Worm (Caenorhabditis elegans) whole organism, L3 larva: ENCODE results near the gene F43D2.3.

Source experiments
- R02D3.7 ChIP-seq: fragments of 150-350 bp; optimal IDR thresholded peaks from 2 replicates; lab custom pipeline; 2014; ENCODE audit warnings: missing biosample characterization, missing genetic modification characterization
- ZK546.5 ChIP-seq: sonication (generic microtip); optimal IDR thresholded peaks from 2 replicates; lab custom pipeline; 2017; ENCODE audit warnings: missing biosample characterization, missing genetic modification characterization
- aly-2 ChIP-seq: fragments of 150-350 bp; optimal IDR thresholded peaks from 2 replicates; lab custom pipeline; 2014; ENCODE audit warnings: missing biosample characterization, missing genetic modification characterization
- ama-1 ChIP-seq: fragments of 150-350 bp; optimal IDR thresholded peaks from 2 replicates; lab custom pipeline; 2018
- ceh-16 ChIP-seq: sonication (generic microtip); optimal IDR thresholded peaks from 2 replicates; lab custom pipeline; 2017; ENCODE audit warnings: missing biosample characterization, missing genetic modification characterization
- ceh-28 ChIP-seq: fragments of 150-350 bp; optimal IDR thresholded peaks from 2 replicates; lab custom pipeline; 2014; ENCODE audit warnings: missing biosample characterization, missing genetic modification reagents, missing genetic modification characterization
- ceh-82 ChIP-seq: fragments of 150-350 bp; optimal IDR thresholded peaks from 2 replicates; lab custom pipeline; 2014; ENCODE audit warnings: missing biosample characterization, missing genetic modification characterization
- daf-12 ChIP-seq: fragments of 150-350 bp; optimal IDR thresholded peaks from 2 replicates; lab custom pipeline; 2014; ENCODE audit warnings: missing biosample characterization, missing genetic modification reagents, missing genetic modification characterization
- egl-27 ChIP-seq: sonication (generic microtip); optimal IDR thresholded peaks from 4 replicates; lab custom pipeline; 2017; ENCODE audit warnings: missing biosample characterization, missing genetic modification reagents, missing genetic modification characterization
- egl-5 ChIP-seq: fragments of 150-350 bp; optimal IDR thresholded peaks from 2 replicates; lab custom pipeline; 2017; ENCODE audit warnings: missing biosample characterization, missing genetic modification reagents, missing genetic modification characterization, inconsistent platforms
- elt-1 ChIP-seq: fragments of 150-350 bp; optimal IDR thresholded peaks from 2 replicates; lab custom pipeline; 2014; ENCODE audit warnings: missing biosample characterization, missing genetic modification characterization
- elt-2 ChIP-seq: sonication (generic microtip); optimal IDR thresholded peaks from 2 replicates; lab custom pipeline; 2016; ENCODE audit warnings: missing genetic modification reagents, mild to moderate bottlenecking, missing genetic modification characterization, missing compliant biosample characterization
- elt-3 ChIP-seq, 3 experiments: fragments of 150-350 bp in 1 of 3; sonication (generic microtip) in 2 of 3; optimal IDR thresholded peaks; 2 replicates in 2 of 3; 4 replicates in 1 of 3; lab custom pipeline; 2014 to 2017; ENCODE audit warnings: missing biosample characterization in 3 of 3, missing genetic modification characterization in 3 of 3
- eor-1 ChIP-seq, 2 experiments: fragments of 150-350 bp; optimal IDR thresholded peaks; 2 replicates each; lab custom pipeline; 2014 to 2018; ENCODE audit warnings: missing biosample characterization in 2 of 2, missing genetic modification characterization in 2 of 2
- fkh-10 ChIP-seq: sonication (generic microtip); optimal IDR thresholded peaks from 2 replicates; lab custom pipeline; 2017; ENCODE audit warnings: missing biosample characterization, missing genetic modification reagents, missing genetic modification characterization
- fos-1 ChIP-seq: fragments of 150-350 bp; optimal IDR thresholded peaks from 2 replicates; lab custom pipeline; 2014; ENCODE audit warnings: missing biosample characterization, missing genetic modification characterization
- hmg-11 ChIP-seq: sonication (generic microtip); optimal IDR thresholded peaks from 2 replicates; lab custom pipeline; 2016; ENCODE audit warnings: missing genetic modification characterization, missing compliant biosample characterization
- lin-15B ChIP-seq: fragments of 150-350 bp; optimal IDR thresholded peaks from 2 replicates; lab custom pipeline; 2014; ENCODE audit warnings: missing biosample characterization, missing genetic modification characterization
- lin-39 ChIP-seq: fragments of 150-350 bp; optimal IDR thresholded peaks from 2 replicates; lab custom pipeline; 2018; ENCODE audit warnings: missing biosample characterization, missing genetic modification reagents, missing genetic modification characterization
- mdl-1 ChIP-seq: fragments of 150-350 bp; optimal IDR thresholded peaks from 2 replicates; lab custom pipeline; 2014; ENCODE audit warnings: missing biosample characterization, missing genetic modification characterization
- mml-1 ChIP-seq: fragments of 150-350 bp; sonication (generic microtip); optimal IDR thresholded peaks from 3 replicates; lab custom pipeline; 2014; ENCODE audit warnings: missing biosample characterization, missing genetic modification characterization
- nfya-1 ChIP-seq: sonication (generic microtip); optimal IDR thresholded peaks from 2 replicates; lab custom pipeline; 2017; ENCODE audit warnings: missing genetic modification characterization, mild to moderate bottlenecking, missing compliant biosample characterization, antibody characterized with exemption, moderate library complexity; ENCODE audit not compliant: insufficient read depth
- nhr-23 ChIP-seq: fragments of 150-350 bp; optimal IDR thresholded peaks from 2 replicates; lab custom pipeline; 2014; ENCODE audit warnings: missing biosample characterization, missing genetic modification reagents, missing genetic modification characterization
- nhr-25 ChIP-seq: sonication (generic microtip); optimal IDR thresholded peaks from 2 replicates; lab custom pipeline; 2017; ENCODE audit warnings: missing biosample characterization, missing genetic modification characterization
- nhr-43 ChIP-seq: sonication (generic microtip); optimal IDR thresholded peaks from 2 replicates; lab custom pipeline; 2016; ENCODE audit warnings: mild to moderate bottlenecking, missing genetic modification characterization, missing compliant biosample characterization; ENCODE audit not compliant: poor library complexity, severe bottlenecking
- nhr-76 ChIP-seq: fragments of 150-350 bp; sonication (generic microtip); optimal IDR thresholded peaks from 5 replicates; lab custom pipeline; 2014; ENCODE audit warnings: missing biosample characterization, missing genetic modification characterization
- pha-4 ChIP-seq: fragments of 150-350 bp; optimal IDR thresholded peaks from 2 replicates; lab custom pipeline; 2014; ENCODE audit warnings: missing biosample characterization, missing genetic modification reagents, missing genetic modification characterization
- sea-2 ChIP-seq: fragments of 150-350 bp; sonication (generic microtip); optimal IDR thresholded peaks from 4 replicates; lab custom pipeline; 2014; ENCODE audit warnings: missing biosample characterization, missing genetic modification reagents, missing genetic modification characterization
- skn-1 ChIP-seq: fragments of 150-350 bp; optimal IDR thresholded peaks from 2 replicates; lab custom pipeline; 2014; ENCODE audit warnings: missing biosample characterization, missing genetic modification characterization
- ztf-11 ChIP-seq: fragments of 150-350 bp; optimal IDR thresholded peaks from 2 replicates; lab custom pipeline; 2014; ENCODE audit warnings: missing biosample characterization, missing genetic modification characterization
- ztf-4 ChIP-seq: fragments of 150-350 bp; optimal IDR thresholded peaks from 2 replicates; lab custom pipeline; 2014; ENCODE audit warnings: missing biosample characterization, missing genetic modification characterization

The F43D2.3 gene

ce11 chrV:14642016-14642415, 10.3 kb downstream of the F43D2.3 start:
- TF ChIP-seq skn-1 (tag; lab: Kevin White, UChicago) (no peak), nhr-25 (no peak), ztf-4 (tag; lab: Kevin White, UChicago) (no peak), mdl-1 (tag; lab: Kevin White, UChicago) (no peak), aly-2 (no peak), fos-1 (tag; lab: Kevin White, UChicago) (no peak), ceh-28 (tag; lab: Kevin White, UChicago) (no peak), elt-2 (tag; lab: Kevin White, UChicago) (no peak), ceh-16 (tag; lab: Kevin White, UChicago) (no peak), sea-2 (GFP tag; lab: Kevin White, UChicago) (no peak), lin-15B (tag; lab: Kevin White, UChicago) (no peak), nhr-76 (tag; lab: Kevin White, UChicago) (no peak), elt-1 (tag; lab: Kevin White, UChicago) (no peak)

- TF ChIP-seq pha-4 (tag; lab: Kevin White, UChicago) (peak; percentile 30), R02D3.7 (tag; lab: Kevin White, UChicago) (no peak), skn-1 (tag; lab: Kevin White, UChicago) (no peak), lin-15B (tag; lab: Kevin White, UChicago) (peak; percentile 31), elt-2 (tag; lab: Kevin White, UChicago) (no peak), nfya-1 (tag; lab: Kevin White, UChicago) (peak; percentile 9), nhr-23 (peak; percentile 5), hmg-11 (peak; percentile 39)
Measured at ce11 chrV:14645817-14646789, 14.4 kb downstream of the F43D2.3 start, which contains the start of the genes rfc-1 and pmp-3. TSS of gene rfc-1 (minus strand) at chrV:14645979. TSS of gene pmp-3 (plus strand) at chrV:14646739.

ce11 chrV:14648825-14649224, 17.1 kb downstream of the F43D2.3 start:
- TF ChIP-seq eor-1 (tag; optimal IDR thresholded peaks at IDR 0.05; lab: Kevin White, UChicago) (no peak), fkh-10 (peak; percentile 80)

- TF ChIP-seq fkh-10 (peak; percentile 12), skn-1 (tag; lab: Kevin White, UChicago) (peak; percentile 17), ama-1 (no peak), egl-5 (peak; percentile 39), nfya-1 (tag; lab: Kevin White, UChicago) (peak; percentile 6)
- TF ChIP-seq, all 47 proteins: peak for 4
Measured at ce11 chrV:14649929-14650328, 18.2 kb downstream of the F43D2.3 start.

- no peak for TF ChIP-seq ama-1
- TF ChIP-seq ZK546.5 (tag; lab: Kevin White, UChicago) = no peak
- TF ChIP-seq skn-1 (tag; lab: Kevin White, UChicago) = no peak
- TF ChIP-seq eor-1 (tag; optimal IDR thresholded peaks at IDR 0.05; lab: Kevin White, UChicago) = no peak
- no peak for TF ChIP-seq R02D3.7 (tag; lab: Kevin White, UChicago)
- no peak for TF ChIP-seq elt-3 (tag; optimal IDR thresholded peaks at IDR 0.05; lab: Kevin White, UChicago)
- TF ChIP-seq hmg-11 = no peak
- no peak for TF ChIP-seq aly-2
- no peak for TF ChIP-seq elt-1 (tag; lab: Kevin White, UChicago)
- TF ChIP-seq daf-12 = no peak
- TF ChIP-seq mml-1 (tag; lab: Kevin White, UChicago) = no peak
- no peak for TF ChIP-seq ztf-11 (tag; lab: Kevin White, UChicago)
- no peak for TF ChIP-seq pha-4 (tag; lab: Kevin White, UChicago)
- TF ChIP-seq lin-39 (tag; lab: Kevin White, UChicago) = no peak
- TF ChIP-seq fos-1 (tag; lab: Kevin White, UChicago) = no peak
- no peak for TF ChIP-seq egl-27
- no peak for TF ChIP-seq nhr-43 (tag; lab: Kevin White, UChicago)
- no peak for TF ChIP-seq ceh-82 (tag; lab: Kevin White, UChicago)
Measured at ce11 chrV:14650631-14651030, 18.9 kb downstream of the F43D2.3 start.
